Fruit fly (Drosophila melanogaster) whole organism, pupa: ENCODE data around the gene CG15461.

Source experiments
- CG34367 ChIP-seq: fragments of 200-800 bp; sonication (Bioruptor generic); optimal IDR thresholded peaks from 2 replicates; lab custom pipeline; 2018; ENCODE audit warnings: missing biosample characterization, mild to moderate bottlenecking, missing genetic modification characterization
- D1 ChIP-seq: fragments of 200-800 bp; sonication (Bioruptor generic); optimal IDR thresholded peaks from 2 replicates; lab custom pipeline; 2018; ENCODE audit warnings: missing biosample characterization, mild to moderate bottlenecking, missing genetic modification characterization, moderate library complexity
- EcR ChIP-seq: fragments of 200-800 bp; sonication (Bioruptor generic); optimal IDR thresholded peaks from 3 replicates; lab custom pipeline; 2019; ENCODE audit warnings: missing biosample characterization, missing genetic modification characterization, mild to moderate bottlenecking, moderate library complexity, missing genetic modification reagents
- Pif1A ChIP-seq: fragments of 200-800 bp; sonication (Bioruptor generic); optimal IDR thresholded peaks from 3 replicates; lab custom pipeline; 2016; ENCODE audit warnings: missing biosample characterization, missing genetic modification characterization
- Snoo ChIP-seq: fragments of 200-800 bp; sonication (Bioruptor generic); optimal IDR thresholded peaks from 3 replicates; lab custom pipeline; 2017; ENCODE audit warnings: missing biosample characterization, mild to moderate bottlenecking, missing genetic modification characterization, inconsistent platforms
- rn ChIP-seq: fragments of 200-800 bp; sonication (Bioruptor generic); IDR thresholded peaks from 2 replicates; pipeline ENCODE4 v1.3.6; 2022; ENCODE audit warnings: missing biosample characterization, missing genetic modification characterization

- TF ChIP-seq Pif1A (no peak), D1 (tag; lab: Kevin White, UChicago) (no peak), rn (GFP tag; lab: Robert Waterston, UW) (no peak), CG34367 (no peak), EcR (GFP tag; lab: Kevin White, UChicago) (no peak), Snoo (tag; lab: Kevin White, UChicago) (no peak)
Observed at dm6 chrX:20448828-20449427, 37.1 kb upstream of the CG15461 start, which contains the start of gene tbc.
